Worm (Caenorhabditis elegans): ENCODE data around the gene nstp-9.

The nstp-9 gene

DNA sequence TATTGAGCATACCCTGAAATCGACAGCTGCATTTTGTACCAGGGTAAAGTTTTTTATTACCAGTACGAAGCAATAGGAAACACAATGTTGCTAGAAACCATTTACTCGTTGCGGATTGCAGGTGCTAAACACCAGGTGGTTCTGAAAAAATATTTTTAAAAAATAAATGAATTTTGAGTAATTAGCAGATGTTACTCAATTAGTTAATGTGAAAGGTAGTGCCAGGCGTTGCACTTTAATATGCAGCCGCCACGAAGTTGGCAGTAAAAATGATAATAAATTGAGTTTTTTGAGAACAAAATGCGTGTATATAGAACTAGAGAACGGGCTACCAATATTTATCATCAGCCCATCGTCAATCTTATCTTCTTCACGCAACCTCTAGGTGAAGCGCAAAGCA, at the start of gene nstp-9:
Gene nstp-9, minus strand, starts transcription at position 101 of the 400 bp plus-strand sequence.
- TF ChIP-seq blmp-1 (tag; optimal IDR thresholded peaks at IDR 0.05) = no peak
- TF ChIP-seq nhr-76 (tag; optimal IDR thresholded peaks at IDR 0.05) = no peak
- no peak for TF ChIP-seq nhr-12 (tag; optimal IDR thresholded peaks at IDR 0.05)
- TF ChIP-seq mab-5 (tag; optimal IDR thresholded peaks at IDR 0.05) = no peak
- no peak for TF ChIP-seq nhr-237 (tag; optimal IDR thresholded peaks at IDR 0.05)
- no peak for TF ChIP-seq drap-1 (GFP tag; optimal IDR thresholded peaks at IDR 0.05)

DNA sequence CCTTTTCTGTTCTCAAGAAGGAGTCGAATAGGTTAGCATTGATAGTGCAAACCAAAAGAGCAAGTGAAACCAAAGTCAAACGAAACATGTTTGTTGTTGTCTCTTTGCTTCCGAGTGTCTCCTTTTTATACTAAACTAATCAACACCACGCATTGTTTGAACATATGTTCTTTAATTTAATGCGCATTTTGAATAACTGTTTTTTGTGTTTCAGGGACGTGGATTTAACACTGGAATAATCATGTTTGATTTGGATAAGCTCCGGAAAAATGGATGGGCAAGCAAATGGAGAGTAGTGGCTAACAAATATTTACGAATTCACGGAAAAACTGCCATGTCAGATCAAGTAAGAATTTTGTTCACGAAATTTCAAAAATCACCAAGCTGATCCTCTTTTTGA, 48.2 kb upstream of the nstp-9 start, which contains the start of gene K09C8.9:
Gene K09C8.9, minus strand, starts transcription at position 101 of the 400 bp plus-strand sequence.
- TF ChIP-seq mep-1 (tag; optimal IDR thresholded peaks at IDR 0.05) (no peak), zip-8 (tag; optimal IDR thresholded peaks at IDR 0.05) (no peak), lin-13 (tag; optimal IDR thresholded peaks at IDR 0.05) (no peak), hlh-1 (tag; optimal IDR thresholded peaks at IDR 0.05) (no peak), elt-3 (tag; optimal IDR thresholded peaks at IDR 0.05) (no peak)

DNA sequence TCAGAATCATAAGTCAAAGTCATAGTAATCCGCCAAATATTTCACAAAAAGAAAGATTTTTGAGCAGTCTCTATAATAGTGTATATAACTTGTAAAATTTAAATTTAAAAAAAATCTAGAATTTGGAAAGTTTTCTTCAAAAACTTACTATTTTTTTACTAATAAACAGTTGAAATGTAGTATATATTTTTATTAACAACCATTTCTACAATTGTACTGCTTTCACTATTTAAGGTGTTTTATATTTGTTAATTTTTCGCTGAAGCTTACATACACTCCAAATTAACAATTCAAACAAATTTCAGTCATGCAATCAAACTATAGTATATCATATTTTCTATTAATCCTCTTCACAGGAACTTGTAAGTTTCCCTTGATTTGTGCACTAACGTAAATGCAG, 46.7 kb upstream of the nstp-9 start, which contains the start of gene lge-1:
Gene lge-1, plus strand, starts transcription at position 301 of the 400 bp plus-strand sequence.
- no peak for TF ChIP-seq nhr-28 (tag; optimal IDR thresholded peaks at IDR 0.05)
- TF ChIP-seq lsy-2 (tag; optimal IDR thresholded peaks at IDR 0.05) = no peak
- TF ChIP-seq nhr-2 (tag; optimal IDR thresholded peaks at IDR 0.05) = no peak
- TF ChIP-seq nhr-76 (tag; optimal IDR thresholded peaks at IDR 0.05) = no peak
- TF ChIP-seq snpc-4 (tag; optimal IDR thresholded peaks at IDR 0.05) = no peak
- TF ChIP-seq nhr-12 (tag; optimal IDR thresholded peaks at IDR 0.05) = no peak
- no peak for TF ChIP-seq nhr-237 (tag; optimal IDR thresholded peaks at IDR 0.05)
- TF ChIP-seq unc-62 (GFP tag; optimal IDR thresholded peaks at IDR 0.05) = no peak
- no peak for TF ChIP-seq lin-32 (GFP tag; optimal IDR thresholded peaks at IDR 0.05)
- TF ChIP-seq ham-2 (GFP tag; optimal IDR thresholded peaks at IDR 0.05) = no peak
- TF ChIP-seq mab-5 (tag; optimal IDR thresholded peaks at IDR 0.05) = no peak
- TF ChIP-seq ces-1 (GFP tag; optimal IDR thresholded peaks at IDR 0.05) = no peak
- no peak for TF ChIP-seq bed-3 (GFP tag; optimal IDR thresholded peaks at IDR 0.05)
- no peak for TF ChIP-seq zip-8 (tag; optimal IDR thresholded peaks at IDR 0.05)
- no peak for TF ChIP-seq mls-2 (tag; optimal IDR thresholded peaks at IDR 0.05)
- no peak for TF ChIP-seq cnd-1 (tag; optimal IDR thresholded peaks at IDR 0.05)
- no peak for TF ChIP-seq elt-3 (tag; optimal IDR thresholded peaks at IDR 0.05)
- TF ChIP-seq blmp-1 (tag; optimal IDR thresholded peaks at IDR 0.05) = no peak
- TF ChIP-seq tbx-8 (GFP tag; optimal IDR thresholded peaks at IDR 0.05) = no peak

DNA sequence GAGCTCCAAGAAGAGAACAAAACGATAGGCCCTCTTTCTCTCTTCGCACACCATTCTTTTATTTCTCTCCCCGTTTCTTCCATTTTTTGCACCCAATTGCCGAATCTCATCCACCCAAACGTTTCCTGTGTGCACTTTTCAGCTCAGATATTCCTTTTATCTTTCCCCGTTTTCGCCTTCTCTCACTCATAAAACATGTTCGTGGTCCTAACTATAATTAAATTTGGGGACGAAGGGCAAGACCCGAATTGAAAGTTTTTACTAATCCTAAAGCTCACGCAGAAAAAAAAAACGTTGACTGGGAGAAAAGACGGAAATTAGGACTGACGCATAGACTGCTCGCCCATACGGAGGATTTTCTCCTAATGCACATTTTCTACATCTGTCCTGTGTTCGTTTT, 46.0 kb upstream of the nstp-9 start:
- TF ChIP-seq ces-1 (GFP tag; optimal IDR thresholded peaks at IDR 0.05) (peak; percentile 82), lsy-2 (tag; optimal IDR thresholded peaks at IDR 0.05) (no peak)

DNA sequence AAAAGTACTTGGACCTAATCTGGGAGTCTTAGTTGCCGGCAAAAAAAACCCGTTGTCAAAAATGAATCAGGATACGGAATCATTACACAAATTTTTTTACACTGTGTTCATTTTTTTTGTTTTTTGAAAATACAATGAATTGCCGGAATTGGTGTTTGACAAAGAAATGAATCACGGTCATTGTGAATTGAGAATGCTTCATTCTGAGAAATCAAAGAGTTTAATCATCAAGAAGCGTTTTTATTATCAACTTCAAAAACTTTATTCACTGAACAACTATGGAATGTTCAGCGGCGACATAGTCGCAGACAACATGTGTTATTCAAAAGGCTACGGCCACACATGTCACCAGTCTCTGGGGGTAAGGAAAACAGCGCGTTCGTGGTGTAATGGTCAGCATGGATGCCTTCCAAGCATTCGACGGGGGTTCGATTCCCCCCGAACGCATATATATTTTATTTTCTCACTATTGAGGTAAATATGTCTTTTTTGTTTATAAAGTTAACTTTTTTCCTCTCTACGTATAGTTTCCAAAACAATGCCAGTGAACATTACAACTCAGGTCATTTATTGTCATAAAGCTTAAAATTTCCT, 44.0 kb upstream of the nstp-9 start, which contains the start of gene nas-10:
Gene nas-10, minus strand, starts transcription at position 51 of the 594 bp plus-strand sequence.
- no peak for TF ChIP-seq mab-5 (tag; optimal IDR thresholded peaks at IDR 0.05)
- peak; percentile 51 for TF ChIP-seq flh-1 (GFP tag; optimal IDR thresholded peaks at IDR 0.05)
- TF ChIP-seq snpc-4 (tag; optimal IDR thresholded peaks at IDR 0.05) = no peak
- no peak for TF ChIP-seq nhr-12 (tag; optimal IDR thresholded peaks at IDR 0.05)
- peak; percentile 65 for TF ChIP-seq pha-4 (tag; optimal IDR thresholded peaks at IDR 0.05)
- no peak for TF ChIP-seq nhr-2 (tag; optimal IDR thresholded peaks at IDR 0.05)
- peak; percentile 38 for TF ChIP-seq ztf-11 (tag; optimal IDR thresholded peaks at IDR 0.05)
- no peak for TF ChIP-seq unc-62 (GFP tag; optimal IDR thresholded peaks at IDR 0.05)
- TF ChIP-seq nhr-76 (tag; optimal IDR thresholded peaks at IDR 0.05) = no peak
- TF ChIP-seq lin-13 (tag; optimal IDR thresholded peaks at IDR 0.05) = no peak
- TF ChIP-seq blmp-1 (tag; optimal IDR thresholded peaks at IDR 0.05) = no peak
- no peak for TF ChIP-seq zip-8 (tag; optimal IDR thresholded peaks at IDR 0.05)
- no peak for TF ChIP-seq ceh-39 (tag; optimal IDR thresholded peaks at IDR 0.05)
- peak; percentile 10 for TF ChIP-seq unc-39 (tag; optimal IDR thresholded peaks at IDR 0.05)
- peak; percentile 90 for TF ChIP-seq ceh-83 (GFP tag; optimal IDR thresholded peaks at IDR 0.05)
- TF ChIP-seq ham-2 (GFP tag; optimal IDR thresholded peaks at IDR 0.05) = peak; percentile 73
- TF ChIP-seq mls-2 (tag; optimal IDR thresholded peaks at IDR 0.05) = peak; percentile 95
- no peak for TF ChIP-seq nhr-237 (tag; optimal IDR thresholded peaks at IDR 0.05)
- TF ChIP-seq drap-1 (GFP tag; optimal IDR thresholded peaks at IDR 0.05) = peak; percentile 88
- no peak for TF ChIP-seq elt-1 (tag; optimal IDR thresholded peaks at IDR 0.05; ENCODE audit: borderline replicate concordance, insufficient read depth)
- TF ChIP-seq lsy-2 (tag; optimal IDR thresholded peaks at IDR 0.05) = no peak
- peak; percentile 61 for TF ChIP-seq mep-1 (tag; optimal IDR thresholded peaks at IDR 0.05)
- peak; percentile 76 for TF ChIP-seq bed-3 (GFP tag; optimal IDR thresholded peaks at IDR 0.05)
- peak; percentile 80 for TF ChIP-seq sem-2 (GFP tag; optimal IDR thresholded peaks at IDR 0.05)
- TF ChIP-seq cnd-1 (tag; optimal IDR thresholded peaks at IDR 0.05) = peak; percentile 83
- TF ChIP-seq ces-1 (GFP tag; optimal IDR thresholded peaks at IDR 0.05) = peak; percentile 50
- TF ChIP-seq hlh-1 (tag; optimal IDR thresholded peaks at IDR 0.05) = peak; percentile 57
- peak; percentile 76 for TF ChIP-seq lin-32 (GFP tag; optimal IDR thresholded peaks at IDR 0.05)
- TF ChIP-seq ceh-43 (GFP tag; optimal IDR thresholded peaks at IDR 0.05) = peak; percentile 68
- TF ChIP-seq unc-120 (tag; optimal IDR thresholded peaks at IDR 0.05; ENCODE audit: poor library complexity, severe bottlenecking) = peak; percentile 86
- peak; percentile 92 for TF ChIP-seq M03D4.4 (tag; optimal IDR thresholded peaks at IDR 0.05)
- peak; percentile 30 for TF ChIP-seq tbx-8 (GFP tag; optimal IDR thresholded peaks at IDR 0.05)
- peak; percentile 17 for TF ChIP-seq nhr-28 (tag; optimal IDR thresholded peaks at IDR 0.05)
- peak; percentile 95 for TF ChIP-seq sptf-1 (tag; optimal IDR thresholded peaks at IDR 0.05)
- no peak for TF ChIP-seq elt-3 (tag; optimal IDR thresholded peaks at IDR 0.05)

All from whole organism, mixed stage, embryonic.